Worm (Caenorhabditis elegans) whole organism, late embryonic: Measurements from ENCODE around the gene C08F8.6.
"Not testable (repeated sequence)": the region's sequence is repeated elsewhere in the genome, so short reads cannot be mapped to it uniquely, and the experiment has no call there.

Experiments used
- C38D4.7 ChIP-seq: fragments of 200-800 bp; sonication (Bioruptor generic); optimal IDR thresholded peaks from 2 replicates; lab custom pipeline; 2018; ENCODE audit warnings: mild to moderate bottlenecking, missing genetic modification characterization, moderate library complexity, missing compliant biosample characterization
- K02D7.2 ChIP-seq: sonication (generic microtip); optimal IDR thresholded peaks from 2 replicates; lab custom pipeline; 2017; ENCODE audit warnings: mild to moderate bottlenecking, missing genetic modification characterization, missing compliant biosample characterization
- K09A11.1 ChIP-seq: sonication (generic microtip); optimal IDR thresholded peaks from 2 replicates; lab custom pipeline; 2017; ENCODE audit warnings: antibody characterized with exemption, mild to moderate bottlenecking, missing genetic modification characterization, missing compliant biosample characterization; ENCODE audit not compliant: insufficient read depth
- T23F11.4 ChIP-seq: fragments of 200-800 bp; sonication (Bioruptor generic); optimal IDR thresholded peaks from 2 replicates; lab custom pipeline; 2018; ENCODE audit warnings: mild to moderate bottlenecking, missing genetic modification characterization, missing compliant biosample characterization
- Y22D7AL.16 ChIP-seq: sonication (generic microtip); optimal IDR thresholded peaks from 2 replicates; lab custom pipeline; 2016; ENCODE audit warnings: missing genetic modification characterization, missing compliant biosample characterization
- ahr-1 ChIP-seq: sonication (generic microtip); optimal IDR thresholded peaks from 2 replicates; lab custom pipeline; 2016; ENCODE audit warnings: missing genetic modification characterization, missing compliant biosample characterization
- ama-1 ChIP-seq: fragments of 150-350 bp; optimal IDR thresholded peaks from 2 replicates; lab custom pipeline; 2014
- ceh-14 ChIP-seq: sonication (generic microtip); optimal IDR thresholded peaks from 2 replicates; lab custom pipeline; 2016; ENCODE audit warnings: missing genotype, missing genetic modification characterization, missing compliant biosample characterization
- ceh-18 ChIP-seq: sonication (generic microtip); optimal IDR thresholded peaks from 2 replicates; lab custom pipeline; 2016; ENCODE audit warnings: missing genetic modification characterization, missing compliant biosample characterization
- ceh-19 ChIP-seq: fragments of 200-800 bp; sonication (Bioruptor generic); optimal IDR thresholded peaks from 2 replicates; lab custom pipeline; 2018; ENCODE audit warnings: mild to moderate bottlenecking, missing genetic modification characterization, missing compliant biosample characterization
- ceh-2 ChIP-seq: sonication (generic microtip); optimal IDR thresholded peaks from 2 replicates; lab custom pipeline; 2016; ENCODE audit warnings: missing genotype, missing genetic modification characterization, missing compliant biosample characterization
- ceh-24 ChIP-seq: sonication (generic microtip); optimal IDR thresholded peaks from 2 replicates; lab custom pipeline; 2016; ENCODE audit warnings: mild to moderate bottlenecking, missing genetic modification characterization, missing compliant biosample characterization
- ceh-34 ChIP-seq: sonication (generic microtip); optimal IDR thresholded peaks from 2 replicates; lab custom pipeline; 2016; ENCODE audit warnings: mild to moderate bottlenecking, missing genetic modification characterization, missing compliant biosample characterization
- ceh-48 ChIP-seq: sonication (generic microtip); optimal IDR thresholded peaks from 2 replicates; lab custom pipeline; 2016; ENCODE audit warnings: missing genetic modification characterization, inconsistent platforms, missing compliant biosample characterization
- ceh-6 ChIP-seq: fragments of 200-800 bp; sonication (Bioruptor generic); optimal IDR thresholded peaks from 2 replicates; lab custom pipeline; 2018; ENCODE audit warnings: mild to moderate bottlenecking, missing genetic modification characterization, missing compliant biosample characterization
- dmd-4 ChIP-seq: sonication (generic microtip); optimal IDR thresholded peaks from 2 replicates; lab custom pipeline; 2016; ENCODE audit warnings: borderline replicate concordance, missing genetic modification characterization, missing compliant biosample characterization
- elt-2 ChIP-seq: sonication (generic microtip); optimal IDR thresholded peaks from 2 replicates; lab custom pipeline; 2016; ENCODE audit warnings: missing genetic modification reagents, missing genetic modification characterization, missing compliant biosample characterization
- elt-4 ChIP-seq: sonication (generic microtip); optimal IDR thresholded peaks from 2 replicates; lab custom pipeline; 2016; ENCODE audit warnings: missing genetic modification characterization, missing compliant biosample characterization
- fax-1 ChIP-seq: sonication (generic microtip); optimal IDR thresholded peaks from 2 replicates; lab custom pipeline; 2016; ENCODE audit warnings: missing genotype, missing genetic modification characterization, missing compliant biosample characterization
- hlh-13 ChIP-seq: fragments of 200-800 bp; sonication (Bioruptor generic); optimal IDR thresholded peaks from 2 replicates; lab custom pipeline; 2018; ENCODE audit warnings: mild to moderate bottlenecking, missing genetic modification characterization, missing compliant biosample characterization
- hlh-6 ChIP-seq: sonication (generic microtip); optimal IDR thresholded peaks from 2 replicates; lab custom pipeline; 2016; ENCODE audit warnings: missing genotype, missing genetic modification characterization, missing compliant biosample characterization
- hlh-8 ChIP-seq: sonication (generic microtip); optimal IDR thresholded peaks from 2 replicates; lab custom pipeline; 2016; ENCODE audit warnings: missing genotype, missing genetic modification characterization, missing compliant biosample characterization
- madf-2 ChIP-seq: sonication (generic microtip); optimal IDR thresholded peaks from 2 replicates; lab custom pipeline; 2017; ENCODE audit warnings: missing genetic modification characterization, missing compliant biosample characterization
- rnt-1 ChIP-seq: sonication (generic microtip); optimal IDR thresholded peaks from 2 replicates; lab custom pipeline; 2016; ENCODE audit warnings: missing genetic modification characterization, missing compliant biosample characterization
- sox-4 ChIP-seq: sonication (generic microtip); optimal IDR thresholded peaks from 2 replicates; lab custom pipeline; 2017; ENCODE audit warnings: mild to moderate bottlenecking, missing genetic modification characterization, inconsistent platforms, missing compliant biosample characterization
- tbx-7 ChIP-seq: sonication (generic microtip); optimal IDR thresholded peaks from 2 replicates; lab custom pipeline; 2016; ENCODE audit warnings: missing genotype, missing genetic modification characterization, missing compliant biosample characterization
- ttx-3 ChIP-seq: sonication (generic microtip); optimal IDR thresholded peaks from 2 replicates; lab custom pipeline; 2016; ENCODE audit warnings: missing genetic modification reagents, missing genetic modification characterization, missing compliant biosample characterization
- unc-42 ChIP-seq: sonication (generic microtip); optimal IDR thresholded peaks from 2 replicates; lab custom pipeline; 2016; ENCODE audit warnings: missing genotype, missing genetic modification characterization, missing compliant biosample characterization
- zip-5 ChIP-seq: sonication (generic microtip); optimal IDR thresholded peaks from 2 replicates; lab custom pipeline; 2016; ENCODE audit warnings: missing genetic modification characterization, missing compliant biosample characterization

Gene C08F8.6

DNA sequence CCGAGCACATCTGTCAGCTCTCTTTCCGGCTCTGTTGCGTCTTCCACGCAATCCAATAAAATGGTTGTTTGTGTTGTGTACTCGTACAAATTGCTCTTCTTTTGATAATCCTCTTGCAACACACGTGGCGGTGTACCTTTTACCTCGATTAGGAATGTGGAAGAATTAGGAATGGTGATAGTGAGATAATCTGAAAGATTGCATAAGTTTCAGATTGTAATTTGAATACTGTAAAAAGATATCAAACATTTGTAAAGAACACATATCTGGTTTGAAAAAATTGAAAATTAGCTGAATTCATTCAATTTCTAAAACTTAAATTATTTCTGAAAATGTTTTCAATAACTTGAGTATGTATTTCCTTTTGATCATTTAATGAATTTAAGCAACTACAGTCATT lies at the start of gene C08F8.6:
Gene C08F8.6 (minus strand): TSS at position 101 of the 400 bp plus-strand sequence.
- TF ChIP-seq hlh-6 (no peak), C38D4.7 (GFP tag; lab: Kevin White, UChicago) (no peak), ama-1 (lab: Kevin White, UChicago) (no peak), ceh-6 (no peak), K02D7.2 (tag; lab: Kevin White, UChicago) (no peak)

DNA sequence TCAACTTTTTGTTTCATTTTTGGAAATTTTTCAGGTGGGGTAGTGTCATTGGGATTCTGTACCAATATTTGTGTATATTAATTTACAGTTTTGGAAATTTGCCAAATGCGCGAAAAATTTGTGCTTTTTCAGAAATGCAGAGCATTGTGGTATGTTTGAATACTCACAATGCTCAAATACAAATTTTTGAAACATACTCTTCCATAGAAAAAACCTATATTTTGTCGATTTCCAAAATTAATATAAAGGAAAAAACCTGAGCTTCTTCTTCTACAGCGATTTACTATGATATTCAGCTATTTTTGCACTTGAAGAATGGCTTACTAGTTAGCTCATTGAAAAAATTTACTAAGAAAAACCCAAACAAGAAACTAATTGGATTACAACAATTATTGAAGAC lies 48.2 kb upstream of the C08F8.6 start:
- no peak for TF ChIP-seq elt-2 (tag; lab: Kevin White, UChicago)

DNA sequence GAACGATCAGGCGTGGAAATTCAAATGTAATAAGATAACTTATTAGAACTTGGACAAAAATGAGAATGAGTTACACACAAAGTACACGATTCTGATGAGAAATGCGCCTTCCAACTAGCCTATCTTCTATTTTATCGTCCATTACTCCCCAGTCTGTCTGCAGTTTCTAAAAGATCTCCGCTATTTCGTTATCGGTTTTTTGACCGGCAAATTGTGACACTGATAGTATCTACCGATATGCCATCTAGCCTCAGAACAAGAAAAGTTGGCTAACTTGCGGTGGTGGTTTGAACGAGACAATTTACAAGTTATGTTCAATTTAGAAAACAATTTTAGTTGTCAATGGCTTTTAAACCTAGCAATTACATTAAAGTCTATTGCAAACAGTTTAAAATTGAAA lies 46.8 kb upstream of the C08F8.6 start:
- TF ChIP-seq elt-2 (tag; lab: Kevin White, UChicago) = peak; percentile 89
- no peak for TF ChIP-seq Y22D7AL.16 (tag; lab: Kevin White, UChicago)
- TF ChIP-seq ceh-19 (GFP tag; lab: Kevin White, UChicago) = no peak

DNA sequence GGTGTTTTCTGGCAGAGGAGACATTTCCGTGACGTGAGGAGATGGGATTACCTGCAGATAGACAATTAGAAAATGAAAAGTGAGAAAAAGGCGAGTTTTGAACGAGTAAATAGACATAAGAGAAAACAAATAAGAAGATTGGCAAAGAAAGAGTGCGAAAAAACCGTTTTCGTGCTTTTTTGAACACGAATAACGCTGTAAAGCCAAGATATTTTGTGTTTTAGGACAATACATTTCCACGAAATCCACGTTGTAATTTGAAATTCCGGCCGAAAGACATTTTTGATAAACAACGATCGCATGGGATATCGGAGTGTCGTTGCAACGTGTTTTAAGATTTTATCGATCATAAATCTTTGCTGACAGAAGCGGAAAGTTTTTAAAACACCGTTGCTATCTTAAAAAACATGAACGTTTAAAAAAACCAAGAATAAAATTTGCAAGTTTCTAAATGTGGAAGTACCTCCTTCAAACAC lies 46.1 kb upstream of the C08F8.6 start, which contains the start of gene adk-1:
Gene adk-1 (minus strand): TSS at position 51 of the 476 bp plus-strand sequence.
- TF ChIP-seq tbx-7 (tag; lab: Kevin White, UChicago) = no peak
- TF ChIP-seq ceh-18 (tag; lab: Kevin White, UChicago) = no peak
- TF ChIP-seq ceh-34 (tag; lab: Kevin White, UChicago) = no peak
- TF ChIP-seq rnt-1 (tag; lab: Kevin White, UChicago) = no peak
- TF ChIP-seq ceh-24 (tag; lab: Kevin White, UChicago) = no peak
- no peak for TF ChIP-seq unc-42
- no peak for TF ChIP-seq ceh-14 (tag; lab: Kevin White, UChicago)
- TF ChIP-seq elt-4 (tag; lab: Kevin White, UChicago) = no peak
- no peak for TF ChIP-seq ceh-2 (tag; lab: Kevin White, UChicago)
- no peak for TF ChIP-seq hlh-6
- no peak for TF ChIP-seq ceh-48 (tag; lab: Kevin White, UChicago)
- TF ChIP-seq K09A11.1 (tag; lab: Kevin White, UChicago) = no peak
- no peak for TF ChIP-seq ttx-3
- TF ChIP-seq, all 69 proteins: peak for 0

DNA sequence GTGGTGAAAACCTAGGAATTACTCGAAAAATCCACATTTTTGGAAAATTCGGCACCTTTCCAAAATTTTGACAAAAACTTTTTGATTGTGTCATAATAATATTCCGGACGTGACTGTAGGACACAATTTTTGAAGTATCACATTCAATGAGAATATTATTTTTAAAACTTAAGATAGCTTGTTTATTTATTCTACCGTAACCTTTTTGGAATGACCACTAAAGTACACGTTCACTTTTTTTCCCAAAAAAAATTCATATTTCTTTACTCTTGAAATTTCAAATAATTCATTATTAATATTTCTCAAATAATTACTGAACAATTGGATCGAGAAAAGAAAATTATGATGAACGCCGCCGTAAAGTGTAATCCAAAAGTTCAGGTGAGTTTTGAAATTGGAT lies 42.5 kb upstream of the C08F8.6 start, which contains the start of gene R07H5.9:
Gene R07H5.9 (plus strand): TSS at position 301 of the 400 bp plus-strand sequence.
- TF ChIP-seq K09A11.1 (tag; lab: Kevin White, UChicago) (no peak), T23F11.4 (no peak), ceh-34 (tag; lab: Kevin White, UChicago) (no peak), zip-5 (tag; lab: Kevin White, UChicago) (no peak), Y22D7AL.16 (tag; lab: Kevin White, UChicago) (no peak), sox-4 (tag; lab: Kevin White, UChicago) (no peak), dmd-4 (tag; lab: Kevin White, UChicago) (no peak), ttx-3 (no peak), fax-1 (tag; lab: Kevin White, UChicago) (no peak), madf-2 (tag; lab: Kevin White, UChicago) (no peak), hlh-6 (no peak), ceh-19 (GFP tag; lab: Kevin White, UChicago) (no peak), ceh-18 (tag; lab: Kevin White, UChicago) (no peak), ceh-48 (tag; lab: Kevin White, UChicago) (no peak), rnt-1 (tag; lab: Kevin White, UChicago) (no peak), ahr-1 (tag; lab: Kevin White, UChicago) (no peak), C38D4.7 (GFP tag; lab: Kevin White, UChicago) (no peak), hlh-13 (GFP tag; lab: Kevin White, UChicago) (no peak)

DNA sequence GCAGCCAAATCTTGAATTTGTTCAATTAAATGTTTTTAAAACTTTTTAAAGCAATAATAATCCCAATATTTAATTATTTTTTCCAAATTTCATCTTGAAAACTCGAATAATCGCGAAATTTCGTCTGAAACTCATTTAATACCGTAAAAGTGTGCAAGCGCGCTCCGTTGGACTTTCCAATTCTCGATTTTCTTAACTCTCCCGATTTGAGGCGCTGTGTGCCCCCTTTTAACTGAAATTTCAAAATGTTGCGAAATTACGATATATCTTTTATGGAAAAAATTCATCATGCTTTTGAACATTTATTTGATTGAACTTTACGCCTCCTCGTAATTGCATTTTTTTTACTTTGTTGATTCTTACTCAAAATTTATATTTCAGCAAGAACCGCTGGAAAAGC lies 37.7 kb upstream of the C08F8.6 start, which contains the start of gene R07H5.11:
Gene R07H5.11 (plus strand): TSS at position 380 of the 400 bp plus-strand sequence.
- TF ChIP-seq hlh-8, madf-2, ceh-14 (tag; lab: Kevin White, UChicago): not testable (repeated sequence)
